Fruit fly (Drosophila melanogaster) whole organism, embryonic: ENCODE data around the gene ZnT63C.

Source experiments
- CG10147 ChIP-seq: fragments of 200-800 bp; sonication (Bioruptor generic); optimal IDR thresholded peaks from 2 replicates; lab custom pipeline; 2019; ENCODE audit warnings: missing biosample characterization, mild to moderate bottlenecking, missing genetic modification characterization, moderate library complexity
- CG10209 ChIP-seq: fragments of 200-800 bp; sonication (Bioruptor generic); optimal IDR thresholded peaks from 3 replicates; lab custom pipeline; 2017; ENCODE audit warnings: missing biosample characterization, mild to moderate bottlenecking, missing genetic modification characterization, missing genetic modification reagents
- CG10274 ChIP-seq: fragments of 200-800 bp; sonication (Bioruptor generic); optimal IDR thresholded peaks from 3 replicates; lab custom pipeline; 2017; ENCODE audit warnings: missing biosample characterization, mild to moderate bottlenecking, missing genetic modification characterization
- CG10543 ChIP-seq: fragments of 200-800 bp; sonication (Bioruptor generic); optimal IDR thresholded peaks from 3 replicates; lab custom pipeline; 2017; ENCODE audit warnings: missing biosample characterization, mild to moderate bottlenecking, missing genetic modification characterization, moderate library complexity
- CG12391 ChIP-seq: fragments of 200-800 bp; sonication (Bioruptor generic); optimal IDR thresholded peaks from 3 replicates; lab custom pipeline; 2018; ENCODE audit warnings: missing biosample characterization, mild to moderate bottlenecking, missing genetic modification characterization, moderate library complexity
- CG1602 ChIP-seq: fragments of 200-800 bp; sonication (Bioruptor generic); optimal IDR thresholded peaks from 3 replicates; lab custom pipeline; 2016; ENCODE audit warnings: missing biosample characterization, missing genetic modification characterization
- CG17328 ChIP-seq: fragments of 200-800 bp; sonication (Bioruptor generic); IDR thresholded peaks from 2 replicates; pipeline ENCODE4 v1.3.6; 2022; ENCODE audit warnings: missing biosample characterization, missing genetic modification characterization
- CG17612 ChIP-seq: fragments of 200-800 bp; sonication (Bioruptor generic); IDR thresholded peaks from 2 replicates; pipeline ENCODE4 v1.3.6; 2022; ENCODE audit warnings: missing biosample characterization, missing genetic modification characterization
- CG2116 ChIP-seq: fragments of 200-800 bp; sonication (Bioruptor generic); optimal IDR thresholded peaks from 3 replicates; lab custom pipeline; 2018; ENCODE audit warnings: missing biosample characterization, mild to moderate bottlenecking, missing genetic modification characterization
- CG30403 ChIP-seq: fragments of 200-800 bp; sonication (Bioruptor generic); optimal IDR thresholded peaks from 3 replicates; lab custom pipeline; 2016; ENCODE audit warnings: missing biosample characterization, missing genetic modification characterization
- CG34422 ChIP-seq: fragments of 200-800 bp; sonication (Bioruptor generic); IDR thresholded peaks from 3 replicates; pipeline ENCODE4 v1.3.6; 2022; ENCODE audit warnings: missing biosample characterization, missing genetic modification characterization
- CG3847 ChIP-seq: fragments of 200-800 bp; sonication (Bioruptor generic); IDR thresholded peaks from 2 replicates; pipeline ENCODE4 v1.3.6; 2022; ENCODE audit warnings: missing biosample characterization, missing genetic modification characterization
- CG3995 ChIP-seq: fragments of 200-800 bp; sonication (Bioruptor generic); optimal IDR thresholded peaks from 3 replicates; lab custom pipeline; 2016; ENCODE audit warnings: missing biosample characterization, missing genetic modification characterization
- CG4854 ChIP-seq: fragments of 200-800 bp; sonication (Bioruptor generic); optimal IDR thresholded peaks from 2 replicates; lab custom pipeline; 2016; ENCODE audit warnings: missing biosample characterization, missing genetic modification characterization, inconsistent platforms
- CG6791 ChIP-seq: fragments of 200-800 bp; sonication (Bioruptor generic); IDR thresholded peaks from 3 replicates; pipeline ENCODE4 v1.3.6; 2022; ENCODE audit warnings: missing biosample characterization, missing genetic modification characterization; ENCODE audit not compliant: partially characterized antibody
- CG6854 ChIP-seq: fragments of 200-800 bp; sonication (Bioruptor generic); optimal IDR thresholded peaks from 3 replicates; lab custom pipeline; 2017; ENCODE audit warnings: missing biosample characterization, mild to moderate bottlenecking, missing genetic modification characterization
- CG7786 ChIP-seq: fragments of 200-800 bp; sonication (Bioruptor generic); optimal IDR thresholded peaks from 2 replicates; lab custom pipeline; 2016; ENCODE audit warnings: missing biosample characterization, missing genetic modification characterization
- CG8924 ChIP-seq: fragments of 200-800 bp; optimal IDR thresholded peaks from 3 replicates; lab custom pipeline; 2019; ENCODE audit warnings: missing biosample characterization, mild to moderate bottlenecking, missing genetic modification characterization, moderate library complexity
- CkIIα-i1 ChIP-seq: fragments of 200-800 bp; sonication (Bioruptor generic); IDR thresholded peaks from 2 replicates; pipeline ENCODE4 v1.3.6; 2022; ENCODE audit warnings: missing biosample characterization, missing genetic modification characterization
- D19A ChIP-seq: fragments of 200-800 bp; optimal IDR thresholded peaks from 3 replicates; lab custom pipeline; 2019; ENCODE audit warnings: missing biosample characterization, mild to moderate bottlenecking, missing genetic modification characterization, moderate library complexity
- D19B ChIP-seq: fragments of 200-800 bp; sonication (Bioruptor generic); optimal IDR thresholded peaks from 2 replicates; lab custom pipeline; 2017; ENCODE audit warnings: missing biosample characterization, mild to moderate bottlenecking, missing genetic modification characterization
- Doc3 ChIP-seq: fragments of 200-800 bp; sonication (Bioruptor generic); IDR thresholded peaks from 3 replicates; pipeline ENCODE4 v1.3.6; 2022; ENCODE audit warnings: missing biosample characterization, missing genetic modification characterization; ENCODE audit not compliant: partially characterized antibody
- HLH54F ChIP-seq: fragments of 200-800 bp; sonication (Bioruptor generic); optimal IDR thresholded peaks from 3 replicates; lab custom pipeline; 2016; ENCODE audit warnings: missing biosample characterization, missing genetic modification characterization
- HLHmδ ChIP-seq: fragments of 200-800 bp; sonication (Bioruptor generic); optimal IDR thresholded peaks from 2 replicates; lab custom pipeline; 2018; ENCODE audit warnings: missing biosample characterization, mild to moderate bottlenecking, missing genetic modification characterization, moderate library complexity
- Hsf ChIP-seq: fragments of 200-800 bp; sonication (Bioruptor generic); optimal IDR thresholded peaks from 3 replicates; lab custom pipeline; 2016; ENCODE audit warnings: missing biosample characterization, missing genetic modification characterization
- Max ChIP-seq: fragments of 200-800 bp; sonication (Bioruptor generic); optimal IDR thresholded peaks from 2 replicates; lab custom pipeline; 2016; ENCODE audit warnings: missing biosample characterization, mild to moderate bottlenecking, missing genetic modification characterization
- Nf-YC ChIP-seq: fragments of 200-800 bp; optimal IDR thresholded peaks from 3 replicates; lab custom pipeline; 2019; ENCODE audit warnings: missing biosample characterization, mild to moderate bottlenecking, missing genetic modification characterization, moderate library complexity
- Sry-δ ChIP-seq: fragments of 200-800 bp; sonication (Bioruptor generic); optimal IDR thresholded peaks from 2 replicates; lab custom pipeline; 2016; ENCODE audit warnings: missing biosample characterization, missing genetic modification characterization
- al ChIP-seq: fragments of 200-800 bp; sonication (Bioruptor generic); IDR thresholded peaks from 2 replicates; pipeline ENCODE4 v1.3.6; 2022; ENCODE audit warnings: missing biosample characterization, missing genetic modification characterization
- ase ChIP-seq: fragments of 200-800 bp; sonication (Bioruptor generic); IDR thresholded peaks from 3 replicates; pipeline ENCODE4 v1.3.6; 2022; ENCODE audit warnings: missing biosample characterization, missing genetic modification characterization
- ato ChIP-seq: fragments of 200-800 bp; sonication (Bioruptor generic); IDR thresholded peaks from 2 replicates; pipeline ENCODE4 v1.3.6; 2022; ENCODE audit warnings: missing biosample characterization, missing genetic modification characterization; ENCODE audit not compliant: partially characterized antibody
- bsh ChIP-seq, 2 experiments: fragments of 200-800 bp; sonication (Bioruptor generic); optimal IDR thresholded peaks; 2 replicates each; lab custom pipeline; 2017 to 2018; ENCODE audit warnings: mild to moderate bottlenecking in 2 of 2, missing biosample characterization in 2 of 2, missing genetic modification characterization in 2 of 2, moderate library complexity in 1 of 2
- cato ChIP-seq: fragments of 200-800 bp; sonication (Bioruptor generic); optimal IDR thresholded peaks from 2 replicates; lab custom pipeline; 2016; ENCODE audit warnings: missing biosample characterization, missing genetic modification characterization, borderline replicate concordance
- cg ChIP-seq: fragments of 200-800 bp; sonication (Bioruptor generic); optimal IDR thresholded peaks from 3 replicates; lab custom pipeline; 2019; ENCODE audit warnings: missing biosample characterization, mild to moderate bottlenecking, missing genetic modification characterization, moderate library complexity
- dimm ChIP-seq: fragments of 200-800 bp; sonication (Bioruptor generic); IDR thresholded peaks from 2 replicates; pipeline ENCODE4 v1.3.6; 2022; ENCODE audit warnings: missing biosample characterization, missing genetic modification characterization
- ewg ChIP-seq: fragments of 200-800 bp; sonication (Bioruptor generic); optimal IDR thresholded peaks from 3 replicates; lab custom pipeline; 2017; ENCODE audit warnings: mild to moderate bottlenecking, missing biosample characterization, missing genetic modification reagents, missing genetic modification characterization
- fru ChIP-seq: fragments of >200 bp; optimal IDR thresholded peaks from 2 replicates; lab custom pipeline; 2017
- jigr1 ChIP-seq: fragments of 200-800 bp; sonication (Bioruptor generic); IDR thresholded peaks from 3 replicates; pipeline ENCODE4 v1.3.6; 2022; ENCODE audit warnings: missing biosample characterization, missing genetic modification characterization
- jing ChIP-seq: fragments of 200-800 bp; sonication (Bioruptor generic); optimal IDR thresholded peaks from 2 replicates; lab custom pipeline; 2018; ENCODE audit warnings: missing biosample characterization, mild to moderate bottlenecking, missing genetic modification characterization
- lab ChIP-seq: fragments of 200-800 bp; sonication (Bioruptor generic); optimal IDR thresholded peaks from 3 replicates; lab custom pipeline; 2017; ENCODE audit warnings: missing biosample characterization, missing genetic modification characterization, mild to moderate bottlenecking, moderate library complexity, missing genetic modification reagents
- mld ChIP-seq: fragments of 200-800 bp; sonication (Bioruptor generic); IDR thresholded peaks from 3 replicates; pipeline ENCODE4 v1.3.6; 2022; ENCODE audit warnings: missing biosample characterization, missing genetic modification characterization; ENCODE audit not compliant: partially characterized antibody
- nerfin-1 ChIP-seq: fragments of 200-800 bp; sonication (Bioruptor generic); optimal IDR thresholded peaks from 3 replicates; lab custom pipeline; 2019; ENCODE audit warnings: missing biosample characterization, mild to moderate bottlenecking, missing genetic modification characterization, moderate library complexity
- nmo ChIP-seq: fragments of 200-800 bp; sonication (Bioruptor generic); optimal IDR thresholded peaks from 2 replicates; lab custom pipeline; 2018; ENCODE audit warnings: missing biosample characterization, mild to moderate bottlenecking, missing genetic modification characterization, moderate library complexity
- shn ChIP-seq: fragments of 200-800 bp; sonication (Bioruptor generic); optimal IDR thresholded peaks from 3 replicates; lab custom pipeline; 2016; ENCODE audit warnings: missing biosample characterization, missing genetic modification characterization
- sima ChIP-seq: fragments of 200-800 bp; sonication (Bioruptor generic); optimal IDR thresholded peaks from 2 replicates; lab custom pipeline; 2016; ENCODE audit warnings: missing biosample characterization, missing genetic modification characterization
- slou ChIP-seq: fragments of 200-800 bp; sonication (Bioruptor generic); optimal IDR thresholded peaks from 3 replicates; lab custom pipeline; 2016; ENCODE audit warnings: missing biosample characterization, missing genetic modification characterization
- sna ChIP-seq: fragments of 200-800 bp; sonication (Bioruptor generic); IDR thresholded peaks from 2 replicates; pipeline ENCODE4 v1.3.6; 2022; ENCODE audit warnings: missing biosample characterization, missing genetic modification characterization; ENCODE audit not compliant: partially characterized antibody
- usp ChIP-seq: fragments of >200 bp; optimal IDR thresholded peaks from 2 replicates; lab custom pipeline; 2017; ENCODE audit warnings: missing biosample characterization, missing genetic modification characterization
- yki ChIP-seq: fragments of >200 bp; optimal IDR thresholded peaks from 3 replicates; lab custom pipeline; 2018

Gene ZnT63C

DNA sequence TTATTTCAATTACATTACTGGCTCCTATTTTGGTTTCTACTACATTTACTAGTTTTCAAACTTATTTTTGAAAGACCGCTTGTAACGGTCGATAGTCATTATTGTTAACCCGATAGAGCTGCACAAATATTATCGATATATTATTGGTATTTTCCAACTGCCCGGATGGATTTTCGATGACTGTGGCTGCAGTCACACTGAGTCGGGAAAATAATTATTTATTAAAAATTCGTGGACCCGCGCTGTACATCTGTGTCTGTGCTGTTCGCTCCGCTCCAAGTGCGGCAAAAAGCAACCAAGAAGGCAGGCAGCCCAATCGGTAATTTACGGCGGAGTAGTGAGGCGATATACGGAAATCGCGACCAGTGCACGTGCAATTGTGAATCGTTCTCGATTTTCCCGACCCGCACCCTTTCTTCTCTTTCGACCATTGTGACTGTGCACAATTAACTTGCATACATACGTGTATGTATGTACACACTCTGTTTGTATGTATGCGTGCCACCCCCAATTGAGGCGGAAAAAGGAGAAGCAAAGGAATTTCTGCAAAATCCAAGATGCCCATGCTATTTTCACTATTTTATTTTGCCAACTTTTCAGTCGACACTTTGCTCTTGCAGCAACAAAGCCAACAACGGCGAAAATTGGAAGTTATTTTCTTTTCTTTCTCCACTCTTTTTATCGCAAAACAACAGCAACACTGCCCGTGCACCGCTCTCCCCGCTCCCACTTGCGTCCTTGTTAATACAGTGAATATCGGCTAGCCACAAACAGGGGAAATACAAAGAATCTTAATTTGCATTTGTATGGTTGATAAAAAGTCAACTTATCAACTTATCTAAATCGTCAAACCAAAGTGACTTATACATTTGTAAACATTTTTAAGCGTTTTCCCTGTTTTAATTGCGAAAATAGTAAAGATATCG, at the start of gene ZnT63C:
Gene ZnT63C, plus strand, starts transcription at position 175 of the 926 bp plus-strand sequence.
- TF ChIP-seq ewg (GFP tag; lab: Kevin White, UChicago), result no peak
- no peak for TF ChIP-seq jing (GFP tag; lab: Kevin White, UChicago)
- TF ChIP-seq yki (lab: Kevin White, UChicago), result no peak
- peak; percentile 83 for TF ChIP-seq cg
- no peak for TF ChIP-seq HLHmδ (GFP tag; lab: Kevin White, UChicago)
- TF ChIP-seq CG1602 (GFP tag; lab: Kevin White, UChicago), result no peak
- no peak for TF ChIP-seq cato (GFP tag; lab: Kevin White, UChicago)
- no peak for TF ChIP-seq CG3847 (GFP tag; lab: Robert Waterston, UW)
- no peak for TF ChIP-seq lab (GFP tag; lab: Kevin White, UChicago)
- no peak for TF ChIP-seq bsh (GFP tag; optimal IDR thresholded peaks at IDR 0.05; lab: Kevin White, UChicago)
- TF ChIP-seq Nf-YC (tag; lab: Kevin White, UChicago), result no peak
- TF ChIP-seq jigr1, result no peak
- TF ChIP-seq CG10147 (GFP tag; lab: Kevin White, UChicago), result no peak
- TF ChIP-seq shn (GFP tag; lab: Kevin White, UChicago), result no peak
- TF ChIP-seq CG12391 (tag; lab: Kevin White, UChicago), result no peak
- no peak for TF ChIP-seq dimm (GFP tag; lab: Robert Waterston, UW)
- peak; percentile 73 for TF ChIP-seq Doc3
- no peak for TF ChIP-seq CkIIα-i1 (GFP tag; lab: Robert Waterston, UW)
- TF ChIP-seq CG8924, result no peak
- no peak for TF ChIP-seq slou (GFP tag; lab: Kevin White, UChicago)
- TF ChIP-seq CG6791 (GFP tag; lab: Robert Waterston, UW), result peak; percentile 91
- peak; percentile 34 for TF ChIP-seq nmo
- no peak for TF ChIP-seq CG4854 (GFP tag; lab: Kevin White, UChicago)
- no peak for TF ChIP-seq fru (lab: Kevin White, UChicago)
- no peak for TF ChIP-seq CG17612 (GFP tag; lab: Robert Waterston, UW)
- TF ChIP-seq CG30403 (GFP tag; lab: Kevin White, UChicago), result no peak
- TF ChIP-seq nerfin-1 (tag; lab: Kevin White, UChicago), result peak; percentile 99
- no peak for TF ChIP-seq Max (GFP tag; lab: Kevin White, UChicago)
- no peak for TF ChIP-seq HLH54F (GFP tag; lab: Kevin White, UChicago)
- peak; percentile 11 for TF ChIP-seq CG6854 (GFP tag; lab: Kevin White, UChicago)
- no peak for TF ChIP-seq sima (GFP tag; lab: Kevin White, UChicago)
- TF ChIP-seq sna (GFP tag; lab: Robert Waterston, UW), result peak; percentile 62
- peak; percentile 93 for TF ChIP-seq ato (GFP tag; lab: Robert Waterston, UW)
- peak; percentile 66 for TF ChIP-seq mld
- no peak for TF ChIP-seq CG3995 (GFP tag; lab: Kevin White, UChicago)
- peak; percentile 90 for TF ChIP-seq CG2116 (GFP tag; lab: Kevin White, UChicago)
- TF ChIP-seq CG10209 (GFP tag; lab: Kevin White, UChicago), result no peak
- no peak for TF ChIP-seq Hsf (GFP tag; lab: Kevin White, UChicago)
- TF ChIP-seq al (GFP tag; lab: Robert Waterston, UW), result no peak
- TF ChIP-seq usp (GFP tag; lab: Kevin White, UChicago), result no peak
- TF ChIP-seq ase (GFP tag; lab: Robert Waterston, UW), result no peak
- TF ChIP-seq CG10543 (GFP tag; lab: Kevin White, UChicago), result no peak
- TF ChIP-seq CG17328 (GFP tag; lab: Robert Waterston, UW), result 0 out of 2 replicates have a peak, but pooled peaks have one; percentile 24
- TF ChIP-seq CG7786 (GFP tag; lab: Kevin White, UChicago), result no peak
- no peak for TF ChIP-seq CG34422 (GFP tag; lab: Robert Waterston, UW)
- TF ChIP-seq CG10274, result no peak
- TF ChIP-seq D19A (tag; lab: Kevin White, UChicago), result peak; percentile 6
- TF ChIP-seq D19B (GFP tag; lab: Kevin White, UChicago), result no peak
- peak; percentile 52 for TF ChIP-seq Sry-δ (GFP tag; lab: Kevin White, UChicago)
